Worm (Caenorhabditis elegans) whole organism, early embryonic: ENCODE results near the gene nhr-226.
"Not testable (repeated sequence)": the region's sequence is repeated elsewhere in the genome, so short reads cannot be mapped to it uniquely, and the experiment has no call there.

ENCODE experiments used
- B0310.2 ChIP-seq: sonication (generic microtip); optimal IDR thresholded peaks from 2 replicates; lab custom pipeline; 2016; ENCODE audit warnings: mild to moderate bottlenecking, missing genetic modification characterization, missing compliant biosample characterization
- F13C5.2 ChIP-seq: sonication (generic microtip); optimal IDR thresholded peaks from 2 replicates; lab custom pipeline; 2017; ENCODE audit warnings: mild to moderate bottlenecking, missing genetic modification characterization, inconsistent platforms, missing compliant biosample characterization
- aly-1 ChIP-seq: sonication (generic microtip); optimal IDR thresholded peaks from 2 replicates; lab custom pipeline; 2016; ENCODE audit warnings: missing genetic modification characterization, missing compliant biosample characterization
- ama-1 ChIP-seq: fragments of 150-350 bp; optimal IDR thresholded peaks from 2 replicates; lab custom pipeline; 2014
- ceh-13 ChIP-seq: fragments of 200-800 bp; sonication (Bioruptor generic); optimal IDR thresholded peaks from 2 replicates; lab custom pipeline; 2018; ENCODE audit warnings: mild to moderate bottlenecking, missing genetic modification characterization, missing compliant biosample characterization
- ceh-36 ChIP-seq: sonication (generic microtip); optimal IDR thresholded peaks from 2 replicates; lab custom pipeline; 2016; ENCODE audit warnings: missing genetic modification characterization, inconsistent platforms, missing compliant biosample characterization
- ets-7 ChIP-seq: sonication (generic microtip); optimal IDR thresholded peaks from 2 replicates; lab custom pipeline; 2016; ENCODE audit warnings: missing genotype, missing genetic modification characterization, missing compliant biosample characterization
- flt-1 ChIP-seq: fragments of 200-800 bp; sonication (Bioruptor generic); IDR thresholded peaks from 2 replicates; pipeline ENCODE4 v1.3.6; 2022; ENCODE audit warnings: missing genetic modification characterization, missing compliant biosample characterization
- hmbx-1 ChIP-seq: sonication (generic microtip); optimal IDR thresholded peaks from 2 replicates; lab custom pipeline; 2016; ENCODE audit warnings: mild to moderate bottlenecking, missing genetic modification characterization, missing compliant biosample characterization
- hmg-4 ChIP-seq: fragments of 200-800 bp; sonication (Bioruptor generic); optimal IDR thresholded peaks from 2 replicates; lab custom pipeline; 2018; ENCODE audit warnings: mild to moderate bottlenecking, missing genetic modification characterization, missing compliant biosample characterization
- hnd-1 ChIP-seq: sonication (generic microtip); optimal IDR thresholded peaks from 2 replicates; lab custom pipeline; 2016; ENCODE audit warnings: missing genetic modification characterization, missing compliant biosample characterization
- pes-1 ChIP-seq: fragments of 200-800 bp; sonication (Bioruptor generic); IDR thresholded peaks from 2 replicates; pipeline ENCODE4 v1.3.6; 2022; ENCODE audit warnings: missing genetic modification reagents, missing genetic modification characterization, missing compliant biosample characterization
- scrt-1 ChIP-seq: fragments of 200-800 bp; sonication (Bioruptor generic); IDR thresholded peaks from 2 replicates; pipeline ENCODE4 v1.3.6; 2022; ENCODE audit warnings: missing genetic modification characterization, missing compliant biosample characterization
- tbx-11 ChIP-seq: fragments of 200-800 bp; sonication (Bioruptor generic); IDR thresholded peaks from 2 replicates; pipeline ENCODE4 v1.3.6; 2022; ENCODE audit warnings: missing genetic modification characterization, missing compliant biosample characterization
- tbx-37 ChIP-seq: fragments of 200-800 bp; sonication (Bioruptor generic); conservative IDR thresholded peaks from 2 replicates; pipeline ENCODE4 v1.3.6; 2022; ENCODE audit warnings: missing genetic modification reagents, missing genetic modification characterization, missing compliant biosample characterization
- tra-4 ChIP-seq: sonication (generic microtip); optimal IDR thresholded peaks from 2 replicates; lab custom pipeline; 2017; ENCODE audit warnings: missing genetic modification characterization, missing compliant biosample characterization

Gene nhr-226

ce11 chrV:2306383-2306782, 11.7 kb downstream of the nhr-226 start:
- no peak for TF ChIP-seq tbx-37 (GFP tag; lab: Robert Waterston, UW)
- no peak for TF ChIP-seq ceh-13 (GFP tag; lab: Kevin White, UChicago)
- no peak for TF ChIP-seq aly-1 (tag; lab: Kevin White, UChicago)
- no peak for TF ChIP-seq hmg-4 (GFP tag; lab: Kevin White, UChicago)
- no peak for TF ChIP-seq B0310.2
- TF ChIP-seq ama-1 (lab: Kevin White, UChicago): no peak
- no peak for TF ChIP-seq pes-1 (GFP tag; lab: Robert Waterston, UW)
- TF ChIP-seq tbx-11 (GFP tag; lab: Robert Waterston, UW): no peak
- TF ChIP-seq ceh-36: no peak
- no peak for TF ChIP-seq tra-4
- TF ChIP-seq flt-1 (GFP tag; lab: Robert Waterston, UW): no peak

ce11 chrV:2308246-2308645, 13.6 kb downstream of the nhr-226 start:
- TF ChIP-seq tbx-11 (GFP tag; lab: Robert Waterston, UW) (no peak), hnd-1 (tag; lab: Kevin White, UChicago) (no peak)

ce11 chrV:2321001-2321400, 26.3 kb downstream of the nhr-226 start, which contains the start of gene Y19D10B.6:
Y19D10B.6 (minus strand) TSS chrV:2321101.
- TF ChIP-seq scrt-1, pes-1, tbx-11 (GFP tag; lab: Robert Waterston, UW): not testable (repeated sequence)

- not testable (repeated sequence) for TF ChIP-seq scrt-1 (GFP tag; lab: Robert Waterston, UW); aly-1 (tag; lab: Kevin White, UChicago); tbx-37 (GFP tag; lab: Robert Waterston, UW)
These were observed 27.8 kb downstream of the nhr-226 start, which contains the start of gene pud-1.2 for ce11 chrV:2322466-2322865. pud-1.2 (minus strand) TSS chrV:2322566.

- TF ChIP-seq hmg-4 (GFP tag; lab: Kevin White, UChicago): no peak
- TF ChIP-seq ceh-36: no peak
- no peak for TF ChIP-seq ets-7 (tag; lab: Kevin White, UChicago)
- TF ChIP-seq scrt-1 (GFP tag; lab: Robert Waterston, UW): no peak
- no peak for TF ChIP-seq tbx-11 (GFP tag; lab: Robert Waterston, UW)
- TF ChIP-seq tbx-37 (GFP tag; lab: Robert Waterston, UW): no peak
- no peak for TF ChIP-seq pes-1 (GFP tag; lab: Robert Waterston, UW)
- no peak for TF ChIP-seq hmbx-1 (tag; lab: Kevin White, UChicago)
These were observed 29.6 kb downstream of the nhr-226 start for ce11 chrV:2324260-2324659.

- TF ChIP-seq B0310.2 (no peak), flt-1 (GFP tag; lab: Robert Waterston, UW) (no peak), ceh-36 (no peak), scrt-1 (GFP tag; lab: Robert Waterston, UW) (no peak), ets-7 (tag; lab: Kevin White, UChicago) (no peak), tbx-37 (GFP tag; lab: Robert Waterston, UW) (no peak), hmbx-1 (tag; lab: Kevin White, UChicago) (no peak), tbx-11 (GFP tag; lab: Robert Waterston, UW) (no peak), ceh-13 (GFP tag; lab: Kevin White, UChicago) (no peak), pes-1 (GFP tag; lab: Robert Waterston, UW) (no peak)
These were observed 30.4 kb downstream of the nhr-226 start, which contains the start of gene pud-3 for ce11 chrV:2325052-2325451. pud-3 (minus strand) TSS chrV:2325152.

ce11 chrV:2326378-2326777, 31.7 kb downstream of the nhr-226 start, which contains the start of gene pud-4:
pud-4 (plus strand) TSS chrV:2326678.
- TF ChIP-seq pes-1 (GFP tag; lab: Robert Waterston, UW) (no peak), hnd-1 (tag; lab: Kevin White, UChicago) (no peak), ets-7 (tag; lab: Kevin White, UChicago) (no peak), flt-1 (GFP tag; lab: Robert Waterston, UW) (no peak), scrt-1 (GFP tag; lab: Robert Waterston, UW) (no peak), tbx-37 (GFP tag; lab: Robert Waterston, UW) (no peak), hmg-4 (GFP tag; lab: Kevin White, UChicago) (no peak), ceh-36 (no peak), F13C5.2 (tag; lab: Kevin White, UChicago) (no peak), hmbx-1 (tag; lab: Kevin White, UChicago) (no peak), tbx-11 (GFP tag; lab: Robert Waterston, UW) (no peak)

- no peak for TF ChIP-seq ceh-13 (GFP tag; lab: Kevin White, UChicago)
- TF ChIP-seq aly-1 (tag; lab: Kevin White, UChicago): no peak
- no peak for TF ChIP-seq ama-1 (lab: Kevin White, UChicago)
- no peak for TF ChIP-seq flt-1 (GFP tag; lab: Robert Waterston, UW)
- no peak for TF ChIP-seq hmg-4 (GFP tag; lab: Kevin White, UChicago)
These were observed 32.4 kb downstream of the nhr-226 start for ce11 chrV:2327124-2327523.

ce11 chrV:2330129-2330528, 35.5 kb downstream of the nhr-226 start, which contains the start of gene pud-1.1:
pud-1.1 (plus strand) TSS chrV:2330429.
- not testable (repeated sequence) for TF ChIP-seq ceh-13 (GFP tag; lab: Kevin White, UChicago); ets-7 (tag; lab: Kevin White, UChicago); ama-1 (lab: Kevin White, UChicago)
